Fruit fly (Drosophila melanogaster) whole organism, adult: ENCODE measurements around the gene TwdlD.

Experiments
- CG14711 ChIP-seq: fragments of 200-800 bp; sonication (Bioruptor generic); optimal IDR thresholded peaks from 2 replicates; lab custom pipeline; 2018; ENCODE audit warnings: missing biosample characterization, mild to moderate bottlenecking, missing genetic modification characterization, moderate library complexity
- CG5204 ChIP-seq: fragments of 200-800 bp; sonication (Bioruptor generic); optimal IDR thresholded peaks from 2 replicates; lab custom pipeline; 2016; ENCODE audit warnings: missing biosample characterization, missing genetic modification characterization
- Crg-1 ChIP-seq: fragments of 200-800 bp; sonication (Bioruptor generic); optimal IDR thresholded peaks from 2 replicates; lab custom pipeline; 2016; ENCODE audit warnings: missing biosample characterization, missing genetic modification characterization
- kay ChIP-seq: fragments of 200-800 bp; sonication (Bioruptor generic); peaks from one replicate; lab custom pipeline; 2016; ENCODE audit warnings: missing biosample characterization, missing genetic modification characterization, borderline replicate concordance
- tj ChIP-seq: fragments of 200-800 bp; sonication (Bioruptor generic); optimal IDR thresholded peaks from 3 replicates; lab custom pipeline; 2017; ENCODE audit warnings: missing biosample characterization, mild to moderate bottlenecking, missing genetic modification characterization, moderate library complexity

- TF ChIP-seq CG5204 (GFP tag; lab: Kevin White, UChicago) (no peak), Crg-1 (GFP tag; lab: Kevin White, UChicago) (no peak), kay (no peak), tj (GFP tag; lab: Kevin White, UChicago) (no peak), CG14711 (tag; lab: Kevin White, UChicago) (no peak)
Observed at dm6 chr3R:26633010-26633409, 6.8 kb upstream of the TwdlD start.
